Worm (Caenorhabditis elegans) whole organism, L1 larva: ENCODE measurements around the gene nfyc-1.
A peak's percentile ranks its signal among the peaks of the same experiment; 100 is the strongest.

Experiments
- C16A3.4 ChIP-seq: fragments of 150-350 bp; optimal IDR thresholded peaks from 2 replicates; lab custom pipeline; 2014; ENCODE audit warnings: missing biosample characterization, missing genetic modification characterization
- C34B4.2 ChIP-seq: sonication (generic microtip); optimal IDR thresholded peaks from 2 replicates; lab custom pipeline; 2017; ENCODE audit warnings: mild to moderate bottlenecking, missing genetic modification characterization, missing compliant biosample characterization
- F16B12.6 ChIP-seq: fragments of 150-350 bp; optimal IDR thresholded peaks from 2 replicates; lab custom pipeline; 2014; ENCODE audit warnings: missing biosample characterization, missing genetic modification characterization
- alr-1 ChIP-seq: fragments of 200-800 bp; sonication (Bioruptor generic); optimal IDR thresholded peaks from 2 replicates; lab custom pipeline; 2018; ENCODE audit warnings: borderline replicate concordance, mild to moderate bottlenecking, missing genetic modification characterization, missing compliant biosample characterization
- ama-1 ChIP-seq: fragments of 150-350 bp; optimal IDR thresholded peaks from 2 replicates; lab custom pipeline; 2014
- blmp-1 ChIP-seq: fragments of 150-350 bp; optimal IDR thresholded peaks from 2 replicates; lab custom pipeline; 2014; ENCODE audit warnings: missing biosample characterization, missing genetic modification characterization
- ceh-8 ChIP-seq: fragments of 200-800 bp; sonication (Bioruptor generic); optimal IDR thresholded peaks from 2 replicates; lab custom pipeline; 2018; ENCODE audit warnings: mild to moderate bottlenecking, missing genetic modification characterization, moderate library complexity, missing compliant biosample characterization
- ces-1 ChIP-seq: fragments of 150-350 bp; optimal IDR thresholded peaks from 2 replicates; lab custom pipeline; 2014; ENCODE audit warnings: missing biosample characterization, missing genetic modification reagents, missing genetic modification characterization
- dsc-1 ChIP-seq: sonication (generic microtip); optimal IDR thresholded peaks from 2 replicates; lab custom pipeline; 2016; ENCODE audit warnings: mild to moderate bottlenecking, missing genetic modification characterization, missing compliant biosample characterization
- efl-1 ChIP-seq, 4 experiments: fragments of 150-350 bp; optimal IDR thresholded peaks in 3 of 4; peaks in 1 of 4; 1 replicate in 1 of 4; 2 replicates in 3 of 4; lab custom pipeline; 2014; ENCODE audit warnings: missing biosample characterization in 2 of 4, missing genetic modification characterization in 2 of 4, missing genetic modification reagents in 2 of 4
- elt-2 ChIP-seq: sonication (generic microtip); optimal IDR thresholded peaks from 2 replicates; lab custom pipeline; 2016; ENCODE audit warnings: missing genetic modification characterization, mild to moderate bottlenecking, inconsistent platforms, missing compliant biosample characterization, missing genetic modification reagents
- fkh-4 ChIP-seq: sonication (generic microtip); optimal IDR thresholded peaks from 2 replicates; lab custom pipeline; 2016; ENCODE audit warnings: missing compliant biosample characterization, missing genetic modification characterization, borderline replicate concordance
- fkh-8 ChIP-seq: sonication (generic microtip); optimal IDR thresholded peaks from 2 replicates; lab custom pipeline; 2016; ENCODE audit warnings: mild to moderate bottlenecking, missing genetic modification characterization, missing compliant biosample characterization
- fos-1 ChIP-seq: fragments of 150-350 bp; optimal IDR thresholded peaks from 2 replicates; lab custom pipeline; 2014; ENCODE audit warnings: missing biosample characterization, missing genetic modification characterization
- hlh-17 ChIP-seq: fragments of 200-800 bp; sonication (Bioruptor generic); optimal IDR thresholded peaks from 2 replicates; lab custom pipeline; 2018; ENCODE audit warnings: missing genetic modification characterization, mild to moderate bottlenecking, missing compliant biosample characterization, moderate library complexity, borderline replicate concordance
- hlh-4 ChIP-seq: sonication (generic microtip); optimal IDR thresholded peaks from 2 replicates; lab custom pipeline; 2016; ENCODE audit warnings: mild to moderate bottlenecking, missing genetic modification characterization, missing compliant biosample characterization
- hpl-2 ChIP-seq: fragments of 150-350 bp; optimal IDR thresholded peaks from 2 replicates; lab custom pipeline; 2014; ENCODE audit warnings: missing biosample characterization, missing genetic modification reagents, missing genetic modification characterization
- irx-1 ChIP-seq: sonication (generic microtip); optimal IDR thresholded peaks from 2 replicates; lab custom pipeline; 2016; ENCODE audit warnings: missing genetic modification characterization, missing compliant biosample characterization
- lsy-2 ChIP-seq, 2 experiments: fragments of 150-350 bp; optimal IDR thresholded peaks; 2 replicates each; lab custom pipeline; 2014; ENCODE audit warnings: missing biosample characterization in 2 of 2, missing genetic modification characterization in 2 of 2
- mab-9 ChIP-seq: fragments of 200-800 bp; sonication (Bioruptor generic); IDR thresholded peaks from 2 replicates; pipeline ENCODE4 v1.3.6; 2022; ENCODE audit warnings: missing genetic modification reagents, missing genetic modification characterization, missing compliant biosample characterization
- nhr-12 ChIP-seq: sonication (generic microtip); optimal IDR thresholded peaks from 2 replicates; lab custom pipeline; 2017; ENCODE audit warnings: missing biosample characterization, missing genetic modification characterization
- nhr-19 ChIP-seq: fragments of 200-800 bp; sonication (Bioruptor generic); conservative IDR thresholded peaks from 2 replicates; pipeline ENCODE4 v1.3.6; 2022; ENCODE audit warnings: missing genetic modification characterization, missing compliant biosample characterization
- nhr-20 ChIP-seq: sonication (generic microtip); optimal IDR thresholded peaks from 2 replicates; lab custom pipeline; 2016; ENCODE audit warnings: mild to moderate bottlenecking, missing genetic modification characterization, missing compliant biosample characterization
- nhr-47 ChIP-seq: sonication (generic microtip); optimal IDR thresholded peaks from 2 replicates; lab custom pipeline; 2016; ENCODE audit warnings: mild to moderate bottlenecking, missing genetic modification characterization, moderate library complexity, missing compliant biosample characterization
- nhr-85 ChIP-seq: sonication (generic microtip); peaks from one replicate; lab custom pipeline; 2016; ENCODE audit warnings: missing genetic modification characterization, inconsistent platforms, missing compliant biosample characterization
- rnt-1 ChIP-seq: sonication (generic microtip); optimal IDR thresholded peaks from 2 replicates; lab custom pipeline; 2016; ENCODE audit warnings: mild to moderate bottlenecking, missing genetic modification characterization, moderate library complexity, missing compliant biosample characterization
- skn-1 ChIP-seq: fragments of 150-350 bp; optimal IDR thresholded peaks from 2 replicates; lab custom pipeline; 2014; ENCODE audit warnings: missing biosample characterization, missing genetic modification characterization
- sptf-1 ChIP-seq: fragments of 150-350 bp; optimal IDR thresholded peaks from 2 replicates; lab custom pipeline; 2014; ENCODE audit warnings: missing biosample characterization, missing genetic modification characterization
- swsn-7 ChIP-seq: sonication (generic microtip); optimal IDR thresholded peaks from 2 replicates; lab custom pipeline; 2016; ENCODE audit warnings: missing genetic modification characterization, missing compliant biosample characterization
- tbx-2 ChIP-seq: sonication (generic microtip); optimal IDR thresholded peaks from 2 replicates; lab custom pipeline; 2016; ENCODE audit warnings: missing genetic modification characterization, missing compliant biosample characterization
- unc-30 ChIP-seq: sonication (generic microtip); optimal IDR thresholded peaks from 2 replicates; lab custom pipeline; 2017; ENCODE audit warnings: missing biosample characterization, missing genetic modification characterization
- ztf-11 ChIP-seq, 2 experiments: sonication (generic microtip); optimal IDR thresholded peaks; 2 replicates each; lab custom pipeline; 2016 to 2017; ENCODE audit warnings: missing genetic modification characterization in 2 of 2, missing biosample characterization in 1 of 2, missing compliant biosample characterization in 1 of 2

nfyc-1 gene

DNA sequence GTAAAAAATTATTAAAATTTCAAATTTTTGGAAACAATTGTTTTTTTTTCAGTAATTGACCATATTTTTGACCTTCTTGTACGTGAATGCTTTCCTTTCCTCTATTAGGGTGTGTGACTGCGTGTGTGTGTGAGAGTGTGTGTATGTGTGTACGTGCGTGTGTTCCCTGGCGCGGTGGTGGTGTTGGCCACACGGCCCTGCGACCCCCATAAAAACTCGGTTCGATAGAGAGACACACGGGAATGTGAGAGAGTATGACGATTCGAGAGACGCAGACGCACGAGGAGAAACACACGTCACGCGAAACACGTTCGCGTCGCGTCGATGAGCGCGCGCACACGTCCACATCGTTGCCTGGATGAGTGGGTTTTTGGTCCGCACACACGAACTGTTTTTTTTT is 24.9 kb upstream of the nfyc-1 start (continued):
- peak; percentile 64 for TF ChIP-seq rnt-1 (tag; lab: Kevin White, UChicago)
- TF ChIP-seq nhr-19: peak; percentile 33; the same call in 1 of the 2 replicates
- peak; percentile 83 for TF ChIP-seq fkh-8 (tag; lab: Kevin White, UChicago)
- TF ChIP-seq unc-30: no peak
- peak; percentile 44 for TF ChIP-seq F16B12.6 (tag; lab: Kevin White, UChicago)
- peak; percentile 26 for TF ChIP-seq ceh-8 (GFP tag; lab: Kevin White, UChicago)
- peak; percentile 68 for TF ChIP-seq tbx-2
- TF ChIP-seq nhr-12 (tag; lab: Kevin White, UChicago): no peak
- peak; percentile 73 for TF ChIP-seq swsn-7
- no peak for TF ChIP-seq alr-1 (tag; lab: Kevin White, UChicago)
- peak; percentile 17 for TF ChIP-seq fos-1 (tag; lab: Kevin White, UChicago)
- TF ChIP-seq ztf-11 (tag; optimal IDR thresholded peaks at IDR 0.05; lab: Kevin White, UChicago): peak in 1 of 2 experiments; percentile 41
- TF ChIP-seq elt-2: no peak
- no peak for TF ChIP-seq hlh-17
- no peak for TF ChIP-seq ces-1 (GFP tag; lab: Kevin White, UChicago)
- peak; percentile 52 for TF ChIP-seq C16A3.4 (tag; lab: Kevin White, UChicago)
- peak; percentile 78 for TF ChIP-seq nhr-85 (tag; lab: Kevin White, UChicago)
- TF ChIP-seq skn-1 (tag; lab: Kevin White, UChicago): peak; percentile 59
- no peak for TF ChIP-seq ama-1 (lab: Kevin White, UChicago)
- TF ChIP-seq dsc-1 (tag; lab: Kevin White, UChicago): peak; percentile 54
- peak; percentile 71 for TF ChIP-seq nhr-20 (tag; lab: Kevin White, UChicago)
- TF ChIP-seq sptf-1 (tag; lab: Kevin White, UChicago): no peak
- TF ChIP-seq nhr-47: peak; percentile 75
- TF ChIP-seq C34B4.2 (tag; lab: Kevin White, UChicago): no peak

DNA sequence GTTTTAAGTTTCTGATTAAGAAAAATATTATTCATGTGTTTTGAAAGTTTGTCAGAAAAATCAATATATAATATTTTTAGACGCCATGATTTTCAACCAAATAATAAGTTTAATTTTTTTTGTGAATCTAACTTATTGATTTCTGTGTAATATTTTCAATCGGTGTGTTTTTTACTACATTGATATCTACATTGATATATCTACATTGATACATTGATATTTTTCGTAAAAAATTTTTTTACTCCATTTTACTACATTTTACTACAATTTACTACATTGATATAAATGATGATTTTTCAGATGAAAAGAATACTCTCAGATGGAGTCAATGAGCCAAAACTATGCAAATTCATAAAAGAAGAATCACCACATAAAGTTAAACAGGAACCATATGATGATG is 24.5 kb upstream of the nfyc-1 start, which contains the start of gene gmeb-1:
gmeb-1 (plus strand) TSS at position 301 of the 400 bp plus-strand sequence.
- no peak for TF ChIP-seq alr-1 (tag; lab: Kevin White, UChicago)

DNA sequence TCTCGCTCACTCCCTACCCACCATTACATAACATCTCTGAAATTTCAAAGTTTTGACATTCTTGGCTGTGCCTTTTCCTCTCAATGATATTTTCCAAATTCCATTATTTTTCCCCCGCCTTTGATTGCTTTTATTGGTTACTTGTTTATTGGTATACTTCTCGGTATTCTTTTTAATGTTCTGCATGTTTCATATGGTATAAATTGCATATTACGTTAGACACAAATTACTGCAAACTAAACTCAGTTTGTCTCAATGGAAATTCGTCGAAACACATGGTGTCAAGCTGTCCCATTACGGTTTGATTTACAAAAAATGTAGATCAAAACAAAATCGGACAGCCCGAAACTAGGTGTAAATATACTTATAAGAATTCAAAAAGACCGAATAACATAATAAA is 21.8 kb upstream of the nfyc-1 start:
- TF ChIP-seq nhr-85 (tag; lab: Kevin White, UChicago): peak; percentile 59
- no peak for TF ChIP-seq efl-1 (optimal IDR thresholded peaks at IDR 0.05; lab: Kevin White, UChicago)
- peak in 1 of 2 experiments; percentile 80 for TF ChIP-seq efl-1 (GFP tag; optimal IDR thresholded peaks at IDR 0.05 in 1 of 2; lab: Kevin White, UChicago)
- no peak for TF ChIP-seq hpl-2 (GFP tag; lab: Kevin White, UChicago)

DNA sequence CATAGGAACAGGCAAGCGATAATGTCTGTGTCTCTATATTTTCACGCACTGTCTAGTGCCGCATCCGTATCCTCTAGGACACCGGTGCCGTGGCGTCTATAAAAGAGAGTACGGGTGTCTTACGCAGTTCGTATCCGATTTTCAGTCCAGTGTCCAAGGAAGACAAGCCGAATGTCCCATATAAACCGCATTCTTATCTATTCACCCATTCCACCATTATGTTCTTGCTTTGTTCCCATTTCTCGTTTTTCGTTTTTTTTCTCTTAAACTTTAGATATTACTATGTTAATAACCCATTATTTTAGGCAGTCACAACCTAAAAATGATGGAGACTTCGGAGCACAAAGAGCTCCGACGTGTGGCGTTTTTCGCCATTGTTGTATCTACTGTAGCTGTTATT is 20.7 kb upstream of the nfyc-1 start, which contains the start of gene sqt-2:
sqt-2 (plus strand) TSS at position 301 of the 400 bp plus-strand sequence.
- TF ChIP-seq nhr-85 (tag; lab: Kevin White, UChicago) (peak; percentile 59), fkh-4 (tag; lab: Kevin White, UChicago) (no peak), hlh-4 (tag; lab: Kevin White, UChicago) (no peak), blmp-1 (tag; lab: Kevin White, UChicago) (peak; percentile 38), irx-1 (tag; lab: Kevin White, UChicago) (no peak)

DNA sequence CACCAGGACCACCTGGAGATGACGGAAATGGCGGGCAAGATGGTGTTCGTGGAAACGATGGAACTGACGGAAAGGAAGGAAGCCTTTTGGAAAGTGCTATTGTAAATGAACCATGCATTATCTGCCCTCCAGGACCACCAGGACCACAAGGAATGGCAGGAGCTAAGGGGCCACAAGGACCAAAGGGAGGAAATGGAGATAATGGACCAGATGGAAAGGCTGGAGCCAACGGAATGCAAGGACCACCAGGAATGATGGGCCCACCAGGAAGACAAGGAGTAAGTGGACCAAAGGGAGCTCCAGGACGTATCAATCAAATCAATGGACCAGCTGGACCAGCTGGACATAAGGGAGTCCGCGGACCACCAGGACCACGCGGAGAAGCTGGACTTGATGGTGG is 20.0 kb upstream of the nfyc-1 start:
- 0 out of 2 replicates have a peak, but pooled peaks have one; percentile 17 for TF ChIP-seq mab-9 (GFP tag; lab: Robert Waterston, UW)
- no peak for TF ChIP-seq lsy-2 (tag; optimal IDR thresholded peaks at IDR 0.05; lab: Kevin White, UChicago)
- TF ChIP-seq efl-1 (optimal IDR thresholded peaks at IDR 0.05; lab: Kevin White, UChicago): no peak
- TF ChIP-seq efl-1 (GFP tag; optimal IDR thresholded peaks at IDR 0.05 in 1 of 2; lab: Kevin White, UChicago): no peak
- TF ChIP-seq tbx-2: no peak
- TF ChIP-seq elt-2: no peak
- no peak for TF ChIP-seq nhr-12 (tag; lab: Kevin White, UChicago)
